Worm (Caenorhabditis elegans): ENCODE data around the gene pmp-3.

ce11 chrV:14640769-14641168 is 5.8 kb upstream of the pmp-3 start, which contains the start of gene C54G10.1:
- TF ChIP-seq somi-1 (GFP tag; optimal IDR thresholded peaks at IDR 0.05) = no peak
- TF ChIP-seq let-526 (GFP tag; IDR thresholded peaks at IDR 0.05) = no peak
- TF ChIP-seq rcor-1 (GFP tag; IDR thresholded peaks at IDR 0.05) = no peak
- TF ChIP-seq snpc-3.4 (tag; optimal IDR thresholded peaks at IDR 0.05) = no peak
- no peak for TF ChIP-seq Y79H2A.3 (GFP tag; conservative IDR thresholded peaks at IDR 0.05)

Measured in whole organism, young adult.